Fruit fly (Drosophila melanogaster) whole organism, prepupa: ENCODE results near the gene eco.
A peak's percentile ranks its signal among the peaks of the same experiment; 100 is the strongest.

Source experiments
- CG10631 ChIP-seq: fragments of 200-800 bp; sonication (Bioruptor generic); optimal IDR thresholded peaks from 2 replicates; lab custom pipeline; 2016; ENCODE audit warnings: missing biosample characterization, missing genetic modification characterization
- CG10669 ChIP-seq: fragments of 200-800 bp; sonication (Bioruptor generic); optimal IDR thresholded peaks from 3 replicates; lab custom pipeline; 2018; ENCODE audit warnings: missing biosample characterization, mild to moderate bottlenecking, missing genetic modification characterization, moderate library complexity
- CG11294 ChIP-seq: fragments of 200-800 bp; sonication (Bioruptor generic); IDR thresholded peaks from 2 replicates; pipeline ENCODE4 v1.3.6; 2022; ENCODE audit warnings: missing biosample characterization, missing genetic modification characterization
- CG11762 ChIP-seq: fragments of 200-800 bp; sonication (Bioruptor generic); optimal IDR thresholded peaks from 3 replicates; lab custom pipeline; 2016; ENCODE audit warnings: missing biosample characterization, missing genetic modification characterization; ENCODE audit not compliant: insufficient read depth
- CG11902 ChIP-seq: fragments of 200-800 bp; sonication (Bioruptor generic); optimal IDR thresholded peaks from 3 replicates; lab custom pipeline; 2016; ENCODE audit warnings: missing biosample characterization, missing genetic modification characterization
- CG15336 ChIP-seq: fragments of 200-800 bp; sonication (Bioruptor generic); IDR thresholded peaks from 2 replicates; pipeline ENCODE4 v1.3.6; 2022; ENCODE audit warnings: missing biosample characterization, missing genetic modification characterization
- CG1621 ChIP-seq: fragments of 200-800 bp; sonication (Bioruptor generic); optimal IDR thresholded peaks from 3 replicates; lab custom pipeline; 2018; ENCODE audit warnings: missing biosample characterization, mild to moderate bottlenecking, missing genetic modification characterization
- CG16779 ChIP-seq: fragments of 200-800 bp; sonication (Bioruptor generic); optimal IDR thresholded peaks from 3 replicates; lab custom pipeline; 2017; ENCODE audit warnings: missing biosample characterization, mild to moderate bottlenecking, missing genetic modification characterization
- CG31627 ChIP-seq: fragments of 200-800 bp; sonication (Bioruptor generic); optimal IDR thresholded peaks from 3 replicates; lab custom pipeline; 2016; ENCODE audit warnings: missing biosample characterization, missing genetic modification characterization
- CG32006 ChIP-seq: fragments of 200-800 bp; sonication (Bioruptor generic); optimal IDR thresholded peaks from 3 replicates; lab custom pipeline; 2017; ENCODE audit warnings: missing biosample characterization, mild to moderate bottlenecking, missing genetic modification characterization
- CG34406 ChIP-seq: fragments of 200-800 bp; sonication (Bioruptor generic); optimal IDR thresholded peaks from 3 replicates; lab custom pipeline; 2016; ENCODE audit warnings: missing biosample characterization, missing genetic modification characterization
- CG4318 ChIP-seq: fragments of 200-800 bp; sonication (Bioruptor generic); optimal IDR thresholded peaks from 3 replicates; lab custom pipeline; 2017; ENCODE audit warnings: missing biosample characterization, mild to moderate bottlenecking, missing genetic modification characterization
- CG6163 ChIP-seq: fragments of 200-800 bp; sonication (Bioruptor generic); IDR thresholded peaks from 3 replicates; pipeline ENCODE4 v1.3.6; 2022; ENCODE audit warnings: missing biosample characterization, missing genetic modification characterization
- CG6276 ChIP-seq: fragments of 200-800 bp; sonication (Bioruptor generic); optimal IDR thresholded peaks from 2 replicates; lab custom pipeline; 2017; ENCODE audit warnings: missing biosample characterization, mild to moderate bottlenecking, missing genetic modification characterization
- CG6808 ChIP-seq: fragments of 200-800 bp; sonication (Bioruptor generic); optimal IDR thresholded peaks from 3 replicates; lab custom pipeline; 2017; ENCODE audit warnings: missing biosample characterization, missing genetic modification characterization, mild to moderate bottlenecking, moderate library complexity, missing genetic modification reagents
- CG6854 ChIP-seq: fragments of 200-800 bp; sonication (Bioruptor generic); optimal IDR thresholded peaks from 2 replicates; lab custom pipeline; 2017; ENCODE audit warnings: missing biosample characterization, mild to moderate bottlenecking, missing genetic modification characterization
- CG7368 ChIP-seq: fragments of 200-800 bp; sonication (Bioruptor generic); optimal IDR thresholded peaks from 3 replicates; lab custom pipeline; 2016; ENCODE audit warnings: missing biosample characterization, missing genetic modification characterization
- CG8119 ChIP-seq: fragments of 200-800 bp; sonication (Bioruptor generic); IDR thresholded peaks from 3 replicates; pipeline ENCODE4 v1.3.6; 2022; ENCODE audit warnings: missing biosample characterization, missing genetic modification characterization
- CG8319 ChIP-seq: fragments of 200-800 bp; sonication (Bioruptor generic); optimal IDR thresholded peaks from 3 replicates; lab custom pipeline; 2016; ENCODE audit warnings: missing biosample characterization, missing genetic modification characterization
- CG9139 ChIP-seq: fragments of 200-800 bp; sonication (Bioruptor generic); optimal IDR thresholded peaks from 3 replicates; lab custom pipeline; 2017; ENCODE audit warnings: missing biosample characterization, mild to moderate bottlenecking, missing genetic modification characterization
- Eip75B ChIP-seq: fragments of 200-800 bp; sonication (Bioruptor generic); optimal IDR thresholded peaks from 3 replicates; lab custom pipeline; 2016; ENCODE audit warnings: missing biosample characterization, missing genetic modification characterization
- Eip78C ChIP-seq: fragments of 200-800 bp; sonication (Bioruptor generic); peaks from one replicate; lab custom pipeline; 2016; ENCODE audit warnings: missing biosample characterization, missing genetic modification characterization
- Gug ChIP-seq: fragments of 200-800 bp; sonication (Bioruptor generic); IDR thresholded peaks from 2 replicates; pipeline ENCODE4 v1.3.6; 2022; ENCODE audit warnings: missing biosample characterization, missing genetic modification characterization
- Hr38 ChIP-seq: sonication (Bioruptor generic); optimal IDR thresholded peaks from 2 replicates; lab custom pipeline; 2016; ENCODE audit warnings: missing biosample characterization, missing genetic modification characterization
- Hr39 ChIP-seq: fragments of 200-800 bp; sonication (Bioruptor generic); optimal IDR thresholded peaks from 2 replicates; lab custom pipeline; 2016; ENCODE audit warnings: missing biosample characterization, missing genetic modification characterization
- Hr4 ChIP-seq: fragments of 200-800 bp; sonication (Bioruptor generic); optimal IDR thresholded peaks from 3 replicates; lab custom pipeline; 2016; ENCODE audit warnings: missing biosample characterization, missing genetic modification characterization
- Lpt ChIP-seq: fragments of 200-800 bp; sonication (Bioruptor generic); optimal IDR thresholded peaks from 3 replicates; lab custom pipeline; 2016; ENCODE audit warnings: missing biosample characterization, missing genetic modification characterization
- Met ChIP-seq: fragments of 200-800 bp; sonication (Bioruptor generic); optimal IDR thresholded peaks from 3 replicates; lab custom pipeline; 2016; ENCODE audit warnings: missing biosample characterization, missing genetic modification characterization
- OdsH ChIP-seq: fragments of 200-800 bp; sonication (Bioruptor generic); optimal IDR thresholded peaks from 3 replicates; lab custom pipeline; 2016; ENCODE audit warnings: missing biosample characterization, missing genetic modification characterization
- Sox14 ChIP-seq: fragments of 200-800 bp; sonication (Bioruptor generic); optimal IDR thresholded peaks from 3 replicates; lab custom pipeline; 2016; ENCODE audit warnings: missing biosample characterization, missing genetic modification characterization
- Sox15 ChIP-seq: fragments of 200-800 bp; sonication (Bioruptor generic); optimal IDR thresholded peaks from 3 replicates; lab custom pipeline; 2016; ENCODE audit warnings: missing biosample characterization, missing genetic modification characterization
- achi ChIP-seq: fragments of 200-800 bp; sonication (Bioruptor generic); optimal IDR thresholded peaks from 3 replicates; lab custom pipeline; 2016; ENCODE audit warnings: missing biosample characterization, missing genetic modification characterization
- acj6 ChIP-seq: fragments of 200-800 bp; sonication (Bioruptor generic); optimal IDR thresholded peaks from 3 replicates; lab custom pipeline; 2016; ENCODE audit warnings: missing biosample characterization, missing genetic modification characterization
- cyc ChIP-seq: fragments of 200-800 bp; sonication (Bioruptor generic); optimal IDR thresholded peaks from 3 replicates; lab custom pipeline; 2016; ENCODE audit warnings: missing biosample characterization, missing genetic modification characterization
- dac ChIP-seq: fragments of 200-800 bp; sonication (Bioruptor generic); optimal IDR thresholded peaks from 2 replicates; lab custom pipeline; 2017; ENCODE audit warnings: missing biosample characterization, mild to moderate bottlenecking, missing genetic modification characterization
- eg ChIP-seq: fragments of 200-800 bp; sonication (Bioruptor generic); IDR thresholded peaks from 3 replicates; pipeline ENCODE4 v1.3.6; 2022; ENCODE audit warnings: missing biosample characterization, missing genetic modification characterization
- fd59A ChIP-seq: fragments of 200-800 bp; sonication (Bioruptor generic); optimal IDR thresholded peaks from 2 replicates; lab custom pipeline; 2017; ENCODE audit warnings: missing biosample characterization, mild to moderate bottlenecking, missing genetic modification characterization, missing genetic modification reagents
- fd85E ChIP-seq: fragments of 200-800 bp; sonication (Bioruptor generic); optimal IDR thresholded peaks from 3 replicates; lab custom pipeline; 2016; ENCODE audit warnings: missing biosample characterization, missing genetic modification characterization
- fkh ChIP-seq: fragments of 200-800 bp; sonication (Bioruptor generic); optimal IDR thresholded peaks from 3 replicates; lab custom pipeline; 2017; ENCODE audit warnings: missing biosample characterization, mild to moderate bottlenecking, missing genetic modification characterization, moderate library complexity
- lz ChIP-seq: fragments of 200-800 bp; sonication (Bioruptor generic); optimal IDR thresholded peaks from 3 replicates; lab custom pipeline; 2016; ENCODE audit warnings: missing biosample characterization, missing genetic modification characterization
- net ChIP-seq: fragments of 200-800 bp; sonication (Bioruptor generic); optimal IDR thresholded peaks from 3 replicates; lab custom pipeline; 2016; ENCODE audit warnings: missing biosample characterization, missing genetic modification characterization
- pdm3 ChIP-seq: fragments of 200-800 bp; sonication (Bioruptor generic); optimal IDR thresholded peaks from 3 replicates; lab custom pipeline; 2016; ENCODE audit warnings: missing biosample characterization, missing genetic modification characterization
- spab ChIP-seq: fragments of 200-800 bp; sonication (Bioruptor generic); optimal IDR thresholded peaks from 2 replicates; lab custom pipeline; 2017; ENCODE audit warnings: missing biosample characterization, mild to moderate bottlenecking, missing genetic modification characterization, missing genetic modification reagents
- ss ChIP-seq, 2 experiments: fragments of 200-800 bp; sonication (Bioruptor generic); optimal IDR thresholded peaks; 2 replicates in 1 of 2; 3 replicates in 1 of 2; lab custom pipeline; 2017 to 2018; ENCODE audit warnings: mild to moderate bottlenecking in 2 of 2, missing biosample characterization in 2 of 2, missing genetic modification characterization in 2 of 2, moderate library complexity in 1 of 2
- svp ChIP-seq: fragments of 200-800 bp; sonication (Bioruptor generic); peaks from one replicate; lab custom pipeline; 2016; ENCODE audit warnings: missing biosample characterization, missing genetic modification characterization
- topi ChIP-seq: fragments of 200-800 bp; sonication (Bioruptor generic); optimal IDR thresholded peaks from 3 replicates; lab custom pipeline; 2016; ENCODE audit warnings: missing biosample characterization, missing genetic modification characterization
- vri ChIP-seq: fragments of 200-800 bp; sonication (Bioruptor generic); optimal IDR thresholded peaks from 3 replicates; lab custom pipeline; 2016; ENCODE audit warnings: missing biosample characterization, mild to moderate bottlenecking, missing genetic modification characterization

The eco gene

dm6 chr3L:7364717-7365278 lies 25.7 kb upstream of the eco start:
- no peak for TF ChIP-seq CG6276 (GFP tag; lab: Kevin White, UChicago)
- no peak for TF ChIP-seq Lpt (GFP tag; lab: Kevin White, UChicago)
- TF ChIP-seq fkh: peak; percentile 57
- TF ChIP-seq CG11294 (GFP tag; lab: Robert Waterston, UW): no peak
- TF ChIP-seq Gug (GFP tag; lab: Robert Waterston, UW): no peak

DNA sequence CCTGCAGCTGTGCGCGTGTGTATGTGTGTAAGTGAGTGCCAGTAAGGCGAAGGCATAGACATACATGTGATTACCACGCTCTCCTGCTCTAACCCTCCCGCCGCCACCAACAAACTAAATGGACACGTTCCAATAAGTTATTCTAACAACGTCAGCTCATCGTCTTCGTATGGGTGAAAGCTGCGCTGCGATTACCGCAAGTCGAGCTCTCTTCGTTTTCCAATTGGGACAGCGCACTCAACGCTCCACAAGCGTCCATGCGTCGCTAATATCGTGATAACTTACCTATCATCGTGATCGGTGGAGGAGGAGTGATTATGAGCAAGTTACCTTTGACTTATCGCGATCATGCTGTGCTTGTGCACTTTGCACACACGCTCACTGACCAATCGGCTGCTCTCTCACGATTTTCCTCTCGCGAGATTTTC lies 22.0 kb upstream of the eco start:
- no peak for TF ChIP-seq Hr39 (GFP tag; lab: Kevin White, UChicago)
- TF ChIP-seq Eip78C (GFP tag; lab: Kevin White, UChicago): peak; percentile 60
- peak; percentile 28 for TF ChIP-seq spab
- TF ChIP-seq svp (GFP tag; lab: Kevin White, UChicago): peak; percentile 95
- TF ChIP-seq eg (GFP tag; lab: Robert Waterston, UW): peak; percentile 74; the same call in 2 of the 3 replicates
- TF ChIP-seq CG7368 (GFP tag; lab: Kevin White, UChicago): peak; percentile 53
- TF ChIP-seq CG16779 (tag; lab: Kevin White, UChicago): peak; percentile 52
- peak; percentile 18 for TF ChIP-seq CG32006
- no peak for TF ChIP-seq CG4318 (GFP tag; lab: Kevin White, UChicago)
- peak; percentile 62 for TF ChIP-seq CG6276 (GFP tag; lab: Kevin White, UChicago)
- TF ChIP-seq CG9139 (GFP tag; lab: Kevin White, UChicago): peak; percentile 51
- TF ChIP-seq CG8319 (GFP tag; lab: Kevin White, UChicago): peak; percentile 20
- TF ChIP-seq dac (GFP tag; lab: Kevin White, UChicago): peak; percentile 0
- TF ChIP-seq CG6808 (GFP tag; lab: Kevin White, UChicago): peak; percentile 82
- TF ChIP-seq CG6854: peak; percentile 39
- TF ChIP-seq pdm3 (GFP tag; lab: Kevin White, UChicago): no peak
- TF ChIP-seq lz (GFP tag; lab: Kevin White, UChicago): no peak
- no peak for TF ChIP-seq OdsH (GFP tag; lab: Kevin White, UChicago)
- peak; percentile 23 to 47 for TF ChIP-seq ss (GFP tag; optimal IDR thresholded peaks at IDR 0.05; lab: Kevin White, UChicago)
- TF ChIP-seq Sox14 (GFP tag; lab: Kevin White, UChicago): no peak
- no peak for TF ChIP-seq CG11294 (GFP tag; lab: Robert Waterston, UW)
- peak; percentile 35 for TF ChIP-seq net
- TF ChIP-seq CG8119 (GFP tag; lab: Robert Waterston, UW): peak; percentile 64; the same call in 2 of the 3 replicates
- TF ChIP-seq achi: peak; percentile 5
- TF ChIP-seq CG10669: peak; percentile 21
- TF ChIP-seq Sox15 (GFP tag; lab: Kevin White, UChicago): no peak
- no peak for TF ChIP-seq CG11762
- no peak for TF ChIP-seq acj6 (GFP tag; lab: Kevin White, UChicago)
- no peak for TF ChIP-seq Hr38 (GFP tag; lab: Kevin White, UChicago)
- TF ChIP-seq CG15336: peak; percentile 68
- TF ChIP-seq Hr4 (GFP tag; lab: Kevin White, UChicago): peak; percentile 50
- no peak for TF ChIP-seq fd59A
- peak; percentile 5 for TF ChIP-seq CG34406 (GFP tag; lab: Kevin White, UChicago)
- TF ChIP-seq Lpt (GFP tag; lab: Kevin White, UChicago): peak; percentile 19
- peak; percentile 23 for TF ChIP-seq topi (GFP tag; lab: Kevin White, UChicago)

DNA sequence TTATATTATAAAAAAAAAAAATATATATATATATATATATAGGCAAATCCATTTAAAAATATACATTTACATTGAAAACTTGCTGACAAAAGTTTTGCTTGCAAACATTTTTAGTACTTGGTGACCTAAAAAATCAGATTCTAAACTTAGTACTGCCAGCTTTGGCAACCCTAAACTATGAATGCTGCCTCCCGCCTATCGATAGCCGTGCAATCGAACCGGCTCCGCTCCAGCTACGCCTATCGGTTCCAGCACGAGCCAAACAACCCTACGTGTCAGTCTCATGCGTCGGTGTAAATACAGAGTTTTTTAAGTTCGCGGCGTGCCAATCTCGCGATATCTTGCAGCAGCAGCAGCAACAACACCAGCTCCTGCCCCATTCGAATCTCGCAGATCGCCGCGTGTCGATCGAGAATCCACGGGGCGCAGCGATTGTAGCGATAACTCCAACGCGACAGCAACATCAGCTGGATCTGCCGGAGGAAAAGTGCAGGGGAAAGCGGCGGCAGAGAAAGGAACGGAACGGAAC lies 21.2 kb upstream of the eco start, which contains the start of gene Sec63:
Gene Sec63 (plus strand): TSS at position 238 of the 529 bp plus-strand sequence.
- TF ChIP-seq CG6854 (no peak), CG6276 (GFP tag; lab: Kevin White, UChicago) (no peak), Gug (GFP tag; lab: Robert Waterston, UW) (no peak), CG16779 (tag; lab: Kevin White, UChicago) (no peak), vri (peak; percentile 24), CG7368 (GFP tag; lab: Kevin White, UChicago) (no peak), CG6163 (peak; percentile 56; the same call in 2 of the 3 replicates), Met (GFP tag; lab: Kevin White, UChicago) (no peak), CG15336 (peak; percentile 57), Eip75B (GFP tag; lab: Kevin White, UChicago) (no peak), CG10631 (peak; percentile 38), CG1621 (tag; lab: Kevin White, UChicago) (peak; percentile 49), CG31627 (peak; percentile 34), cyc (GFP tag; lab: Kevin White, UChicago) (no peak), CG11902 (GFP tag; lab: Kevin White, UChicago) (peak; percentile 2), CG34406 (GFP tag; lab: Kevin White, UChicago) (peak; percentile 38), svp (GFP tag; lab: Kevin White, UChicago) (no peak), fd85E (GFP tag; lab: Kevin White, UChicago) (no peak), eg (GFP tag; lab: Robert Waterston, UW) (peak; percentile 51; the same call in 2 of the 3 replicates), pdm3 (GFP tag; lab: Kevin White, UChicago) (no peak)
